Worm (Caenorhabditis elegans): ENCODE data around the gene F42A9.17.

The F42A9.17 gene

DNA sequence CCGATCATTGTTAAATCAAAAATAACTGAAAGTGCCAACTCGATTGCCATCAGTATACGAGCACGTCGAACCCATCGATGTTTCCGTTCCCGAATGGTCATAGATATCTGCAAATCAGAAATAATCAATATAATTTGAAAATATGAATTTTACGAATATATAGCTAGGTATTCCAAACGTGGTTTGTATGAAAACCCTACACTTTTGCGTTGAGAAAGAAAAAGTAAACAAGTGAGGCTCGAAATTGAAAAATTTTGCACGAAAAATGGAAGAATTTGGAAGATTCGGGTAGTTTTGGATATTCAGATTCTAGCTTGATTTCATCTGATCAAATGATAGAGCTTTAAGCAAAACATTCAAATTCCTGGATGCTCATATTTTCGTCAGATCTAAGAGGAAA lies 27.0 kb upstream of the F42A9.17 start, which contains the start of gene F42A9.9:
Gene F42A9.9 (minus strand): TSS at position 101 of the 400 bp plus-strand sequence.
- TF ChIP-seq mml-1 (tag; optimal IDR thresholded peaks at IDR 0.05) = no peak
- no peak for TF ChIP-seq nfya-1 (tag; optimal IDR thresholded peaks at IDR 0.05; ENCODE audit: insufficient read depth)
- no peak for TF ChIP-seq ztf-11 (tag; optimal IDR thresholded peaks at IDR 0.05)
- TF ChIP-seq nhr-76 (tag; optimal IDR thresholded peaks at IDR 0.05) = no peak
- no peak for TF ChIP-seq nhr-43 (tag; optimal IDR thresholded peaks at IDR 0.05; ENCODE audit: poor library complexity, severe bottlenecking)
- no peak for TF ChIP-seq jun-1 (tag; optimal IDR thresholded peaks at IDR 0.05)
- TF ChIP-seq nhr-23 (tag; optimal IDR thresholded peaks at IDR 0.05) = no peak
- TF ChIP-seq tbx-2 (tag; optimal IDR thresholded peaks at IDR 0.05) = no peak
- no peak for TF ChIP-seq ceh-82 (tag; optimal IDR thresholded peaks at IDR 0.05)
- TF ChIP-seq snpc-4 (tag; optimal IDR thresholded peaks at IDR 0.05) = no peak
- TF ChIP-seq fkh-2 (tag; optimal IDR thresholded peaks at IDR 0.05) = no peak
- TF ChIP-seq lin-39 (tag; optimal IDR thresholded peaks at IDR 0.05) = no peak
- TF ChIP-seq nhr-67 (tag; optimal IDR thresholded peaks at IDR 0.05) = no peak
- TF ChIP-seq nhr-237 (tag; optimal IDR thresholded peaks at IDR 0.05) = no peak
- no peak for TF ChIP-seq fkh-10 (GFP tag; optimal IDR thresholded peaks at IDR 0.05)

DNA sequence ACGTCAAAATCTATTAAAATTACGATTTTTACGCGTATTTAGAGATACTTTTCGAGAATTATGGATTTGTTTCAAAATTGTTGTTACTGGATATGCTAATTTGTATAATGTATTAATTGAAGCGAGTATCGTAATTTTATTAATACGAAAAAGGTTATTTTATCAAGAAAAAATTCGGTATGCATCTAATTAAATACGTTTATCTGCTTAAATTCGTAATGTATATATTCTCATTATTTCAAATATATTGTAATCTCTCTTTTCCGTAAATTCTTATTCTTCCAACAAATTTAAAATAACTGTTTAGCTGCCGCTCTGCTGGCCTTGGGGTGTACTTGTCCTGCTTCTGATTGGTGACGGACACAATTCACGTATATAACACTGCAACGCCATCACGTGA lies 19.3 kb upstream of the F42A9.17 start, which contains the start of gene dgk-4:
Gene dgk-4 (plus strand): TSS at position 301 of the 400 bp plus-strand sequence.
- TF ChIP-seq skn-1 (tag; optimal IDR thresholded peaks at IDR 0.05) (no peak), nhr-76 (tag; optimal IDR thresholded peaks at IDR 0.05) (no peak), egl-27 (tag; optimal IDR thresholded peaks at IDR 0.05) (no peak), pha-4 (tag; optimal IDR thresholded peaks at IDR 0.05) (no peak), ZK546.5 (tag; optimal IDR thresholded peaks at IDR 0.05) (no peak), daf-12 (tag; optimal IDR thresholded peaks at IDR 0.05) (no peak), nhr-12 (tag; optimal IDR thresholded peaks at IDR 0.05) (no peak)

DNA sequence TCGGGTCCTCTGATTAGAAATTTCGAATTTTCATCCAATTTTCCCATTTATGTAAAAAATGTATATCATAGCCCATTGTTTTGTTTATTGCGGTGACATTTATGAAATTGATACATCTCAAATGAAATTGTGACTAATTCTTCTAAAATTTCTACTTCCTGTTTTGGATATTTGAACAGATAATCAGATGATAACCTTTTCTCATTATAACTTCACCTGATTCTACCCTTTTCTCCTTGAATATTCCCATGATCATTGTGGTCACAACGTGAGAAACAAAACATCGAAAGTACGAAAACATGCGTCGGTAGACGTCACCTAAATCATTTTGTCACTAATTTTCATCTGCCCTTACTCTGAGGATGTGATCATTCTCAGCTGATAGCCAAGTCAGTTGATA lies 18.5 kb upstream of the F42A9.17 start:
- TF ChIP-seq zag-1 (tag; optimal IDR thresholded peaks at IDR 0.05) = no peak
- TF ChIP-seq elt-2 (tag; optimal IDR thresholded peaks at IDR 0.05) = no peak
- TF ChIP-seq nhr-67 (tag; optimal IDR thresholded peaks at IDR 0.05) = no peak
- TF ChIP-seq nfya-1 (tag; optimal IDR thresholded peaks at IDR 0.05; ENCODE audit: insufficient read depth) = no peak
- no peak for TF ChIP-seq unc-39 (tag; optimal IDR thresholded peaks at IDR 0.05)
- TF ChIP-seq lin-15B (tag; optimal IDR thresholded peaks at IDR 0.05) = no peak
- TF ChIP-seq ceh-16 (tag; optimal IDR thresholded peaks at IDR 0.05) = no peak
- no peak for TF ChIP-seq sea-2 (GFP tag; optimal IDR thresholded peaks at IDR 0.05)
- TF ChIP-seq ztf-11 (tag; optimal IDR thresholded peaks at IDR 0.05) = no peak
- no peak for TF ChIP-seq R02D3.7 (tag; optimal IDR thresholded peaks at IDR 0.05)
- TF ChIP-seq fkh-10 (GFP tag; optimal IDR thresholded peaks at IDR 0.05) = no peak

DNA sequence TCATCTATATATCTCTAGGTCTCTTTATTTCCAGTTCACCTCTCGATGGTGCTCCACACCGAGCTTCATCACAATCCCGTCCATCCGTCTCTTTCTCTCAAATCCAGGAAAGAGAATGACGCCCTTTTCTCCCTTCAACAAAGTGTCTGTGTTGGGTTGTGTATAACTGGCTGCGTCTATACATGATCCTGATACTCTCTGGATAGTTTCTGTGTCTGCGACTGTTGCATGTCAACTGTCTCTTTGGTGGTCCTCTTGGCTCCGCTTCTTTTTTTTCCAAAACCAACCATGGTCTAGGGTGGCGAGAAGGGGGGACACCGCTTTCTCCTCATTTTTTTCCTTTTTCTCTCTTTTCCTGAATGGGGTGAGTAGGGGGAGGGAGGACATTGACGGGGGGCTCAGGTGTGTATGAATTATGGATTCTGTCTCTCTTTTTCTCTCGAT lies 17.9 kb upstream of the F42A9.17 start:
- no peak for TF ChIP-seq daf-12 (tag; optimal IDR thresholded peaks at IDR 0.05)
- TF ChIP-seq hmg-11 (tag; optimal IDR thresholded peaks at IDR 0.05) = peak; percentile 86
- no peak for TF ChIP-seq fos-1 (tag; optimal IDR thresholded peaks at IDR 0.05)
- no peak for TF ChIP-seq pha-4 (tag; optimal IDR thresholded peaks at IDR 0.05)
- no peak for TF ChIP-seq ama-1 (optimal IDR thresholded peaks at IDR 0.05)
- no peak for TF ChIP-seq elt-1 (tag; optimal IDR thresholded peaks at IDR 0.05)
- no peak for TF ChIP-seq skn-1 (tag; optimal IDR thresholded peaks at IDR 0.05)
- peak; percentile 34 for TF ChIP-seq fkh-10 (GFP tag; optimal IDR thresholded peaks at IDR 0.05)
- TF ChIP-seq jun-1 (tag; optimal IDR thresholded peaks at IDR 0.05) = no peak
- no peak for TF ChIP-seq aly-2 (tag; optimal IDR thresholded peaks at IDR 0.05)
- peak; percentile 25 for TF ChIP-seq lin-15B (tag; optimal IDR thresholded peaks at IDR 0.05)
- no peak for TF ChIP-seq nhr-11 (tag; optimal IDR thresholded peaks at IDR 0.05)
- no peak for TF ChIP-seq nhr-43 (tag; optimal IDR thresholded peaks at IDR 0.05; ENCODE audit: poor library complexity, severe bottlenecking)
- peak; percentile 75 for TF ChIP-seq nfya-1 (tag; optimal IDR thresholded peaks at IDR 0.05; ENCODE audit: insufficient read depth)
- peak; percentile 54 for TF ChIP-seq lin-39 (tag; optimal IDR thresholded peaks at IDR 0.05)
- no peak for TF ChIP-seq nhr-25 (tag; optimal IDR thresholded peaks at IDR 0.05)
- TF ChIP-seq ceh-9 (tag; optimal IDR thresholded peaks at IDR 0.05) = no peak
- no peak for TF ChIP-seq nhr-77 (tag; optimal IDR thresholded peaks at IDR 0.05)
- TF ChIP-seq nhr-67 (tag; optimal IDR thresholded peaks at IDR 0.05) = no peak
- no peak for TF ChIP-seq unc-62 (GFP tag; optimal IDR thresholded peaks at IDR 0.05)

All from whole organism, L3 larva.